Fruit fly (Drosophila melanogaster) whole organism, wandering third instar larva: ENCODE measurements around the gene Cpsf5.

Source experiments
- Abd-B ChIP-seq: fragments of >200 bp; optimal IDR thresholded peaks from 2 replicates; lab custom pipeline; 2017; ENCODE audit warnings: missing biosample characterization, missing genetic modification characterization
- CG32264 ChIP-seq: fragments of 200-800 bp; sonication (Bioruptor generic); optimal IDR thresholded peaks from 2 replicates; lab custom pipeline; 2016; ENCODE audit warnings: missing biosample characterization, missing genetic modification characterization
- CG9705 ChIP-seq: fragments of 200-800 bp; sonication (Bioruptor generic); optimal IDR thresholded peaks from 2 replicates; lab custom pipeline; 2018; ENCODE audit warnings: missing biosample characterization, mild to moderate bottlenecking, missing genetic modification characterization
- Dif ChIP-seq: fragments of 200-275, 200-300 bp; sonication (Bioruptor generic); optimal IDR thresholded peaks from 2 replicates; lab custom pipeline; 2018; ENCODE audit warnings: missing biosample characterization, missing genetic modification characterization; ENCODE audit not compliant: partially characterized antibody
- GATAd ChIP-seq: sonication (Bioruptor generic); optimal IDR thresholded peaks from 2 replicates; lab custom pipeline; 2016; ENCODE audit warnings: missing biosample characterization, missing genetic modification characterization
- HLH106 ChIP-seq: fragments of 200-800 bp; optimal IDR thresholded peaks from 3 replicates; lab custom pipeline; 2019; ENCODE audit warnings: missing biosample characterization, mild to moderate bottlenecking, missing genetic modification characterization, moderate library complexity
- Hnf4 ChIP-seq: fragments of 200-800 bp; sonication (Bioruptor generic); optimal IDR thresholded peaks from 2 replicates; lab custom pipeline; 2016; ENCODE audit warnings: missing biosample characterization, mild to moderate bottlenecking, missing genetic modification characterization
- Jra ChIP-seq: sonication (Bioruptor generic); optimal IDR thresholded peaks from 2 replicates; lab custom pipeline; 2016; ENCODE audit warnings: missing biosample characterization, missing genetic modification characterization
- Mio ChIP-seq: sonication (Bioruptor generic); optimal IDR thresholded peaks from 2 replicates; lab custom pipeline; 2016; ENCODE audit warnings: missing biosample characterization, missing genetic modification characterization
- N ChIP-seq: fragments of >200 bp; optimal IDR thresholded peaks from 2 replicates; lab custom pipeline; 2018; ENCODE audit warnings: missing biosample characterization, missing external identifiers, missing genetic modification characterization
- OdsH ChIP-seq: fragments of 200-800 bp; sonication (Bioruptor generic); optimal IDR thresholded peaks from 2 replicates; lab custom pipeline; 2016; ENCODE audit warnings: missing biosample characterization, mild to moderate bottlenecking, missing genetic modification characterization
- Rel ChIP-seq, 2 experiments: fragments of 200-800 bp; sonication (Bioruptor generic) in 1 of 2; optimal IDR thresholded peaks; 2 replicates in 1 of 2; 3 replicates in 1 of 2; lab custom pipeline; 2016 to 2019; ENCODE audit warnings: mild to moderate bottlenecking in 2 of 2, missing biosample characterization in 2 of 2, missing genetic modification characterization in 2 of 2, moderate library complexity in 1 of 2
- Sp1 ChIP-seq: fragments of 200-800 bp; sonication (Bioruptor generic); optimal IDR thresholded peaks from 3 replicates; lab custom pipeline; 2019; ENCODE audit warnings: missing biosample characterization, mild to moderate bottlenecking, missing genetic modification characterization, moderate library complexity
- br ChIP-seq: fragments of 200-800 bp; sonication (Bioruptor generic); optimal IDR thresholded peaks from 2 replicates; lab custom pipeline; 2016; ENCODE audit warnings: missing biosample characterization, missing genetic modification characterization
- brk ChIP-seq: fragments of 200-800 bp; sonication (Bioruptor generic); optimal IDR thresholded peaks from 2 replicates; lab custom pipeline; 2016; ENCODE audit warnings: missing biosample characterization, mild to moderate bottlenecking, missing genetic modification characterization
- dl ChIP-seq, 2 experiments: fragments of 175-275, 200-275 bp in 1 of 2; fragments of 200-275 bp in 1 of 2; sonication (Bioruptor generic); optimal IDR thresholded peaks; lab custom pipeline; 2018; ENCODE audit warnings: mild to moderate bottlenecking in 2 of 2, missing biosample characterization in 2 of 2, missing genetic modification characterization in 2 of 2, moderate library complexity in 2 of 2; ENCODE audit not compliant: partially characterized antibody in 2 of 2, insufficient read depth in 1 of 2
- dmrt93B ChIP-seq: fragments of 200-800 bp; sonication (Bioruptor generic); optimal IDR thresholded peaks from 2 replicates; lab custom pipeline; 2018; ENCODE audit warnings: missing biosample characterization, mild to moderate bottlenecking, missing genetic modification characterization
- dsf ChIP-seq: sonication (Bioruptor generic); optimal IDR thresholded peaks from 2 replicates; lab custom pipeline; 2016; ENCODE audit warnings: missing biosample characterization, missing genetic modification characterization, borderline replicate concordance
- ey ChIP-seq: fragments of 200-800 bp; sonication (Bioruptor generic); optimal IDR thresholded peaks from 2 replicates; lab custom pipeline; 2016; ENCODE audit warnings: missing biosample characterization, missing genetic modification characterization
- foxo ChIP-seq, 2 experiments: fragments of 200-800 bp; sonication (Bioruptor generic); optimal IDR thresholded peaks; 2 replicates in 1 of 2; 3 replicates in 1 of 2; lab custom pipeline; 2016 to 2017; ENCODE audit warnings: missing biosample characterization in 2 of 2, missing genetic modification characterization in 2 of 2
- fru ChIP-seq: fragments of 200-800 bp; sonication (Bioruptor generic); optimal IDR thresholded peaks from 3 replicates; lab custom pipeline; 2016; ENCODE audit warnings: missing biosample characterization, mild to moderate bottlenecking, missing genetic modification characterization
- h ChIP-seq: fragments of 200-800 bp; sonication (Bioruptor generic); optimal IDR thresholded peaks from 3 replicates; lab custom pipeline; 2016; ENCODE audit warnings: missing biosample characterization, mild to moderate bottlenecking, missing genetic modification characterization
- jim ChIP-seq: fragments of 175-275, 200-325 bp; sonication (Bioruptor generic); optimal IDR thresholded peaks from 2 replicates; lab custom pipeline; 2016; ENCODE audit warnings: missing biosample characterization, mild to moderate bottlenecking, missing genetic modification characterization
- lola ChIP-seq: fragments of >200 bp; optimal IDR thresholded peaks from 2 replicates; lab custom pipeline; 2017; ENCODE audit warnings: missing biosample characterization, missing genetic modification characterization
- psq ChIP-seq: fragments of 200-800 bp; sonication (Bioruptor generic); optimal IDR thresholded peaks from 3 replicates; lab custom pipeline; 2017; ENCODE audit warnings: missing biosample characterization, mild to moderate bottlenecking, missing genetic modification characterization, moderate library complexity
- rgr ChIP-seq: fragments of 200-800 bp; sonication (Bioruptor generic); optimal IDR thresholded peaks from 3 replicates; lab custom pipeline; 2016; ENCODE audit warnings: missing biosample characterization, mild to moderate bottlenecking, missing genetic modification characterization
- sage ChIP-seq: fragments of 200-800 bp; sonication (Bioruptor generic); optimal IDR thresholded peaks from 2 replicates; lab custom pipeline; 2016; ENCODE audit warnings: missing biosample characterization, mild to moderate bottlenecking, missing genetic modification characterization
- sv ChIP-seq: fragments of 200-800 bp; sonication (Bioruptor generic); optimal IDR thresholded peaks from 3 replicates; lab custom pipeline; 2016; ENCODE audit warnings: missing biosample characterization, missing genetic modification characterization
- tai ChIP-seq: sonication (Bioruptor generic); optimal IDR thresholded peaks from 2 replicates; lab custom pipeline; 2016; ENCODE audit warnings: missing biosample characterization, missing genetic modification characterization
- usp ChIP-seq: fragments of >200 bp; optimal IDR thresholded peaks from 2 replicates; lab custom pipeline; 2017; ENCODE audit warnings: missing biosample characterization, missing genetic modification characterization
- woc ChIP-seq: sonication (Bioruptor generic); optimal IDR thresholded peaks from 2 replicates; lab custom pipeline; 2016; ENCODE audit warnings: missing biosample characterization, mild to moderate bottlenecking, missing genetic modification characterization

Gene Cpsf5

dm6 chr3L:9367431-9367867 is 43.4 kb upstream of the Cpsf5 start:
- no peak for TF ChIP-seq jim
- TF ChIP-seq lola, result no peak
- TF ChIP-seq woc (GFP tag; lab: Kevin White, UChicago), result no peak
- TF ChIP-seq psq (GFP tag; lab: Kevin White, UChicago), result no peak
- TF ChIP-seq foxo (GFP tag; optimal IDR thresholded peaks at IDR 0.05; lab: Kevin White, UChicago), result no peak
- TF ChIP-seq Sp1 (GFP tag; lab: Kevin White, UChicago), result peak; percentile 22
- no peak for TF ChIP-seq GATAd (GFP tag; lab: Kevin White, UChicago)
- TF ChIP-seq Rel (GFP tag; optimal IDR thresholded peaks at IDR 0.05; lab: Kevin White, UChicago), result no peak
- TF ChIP-seq Rel (tag; optimal IDR thresholded peaks at IDR 0.05; lab: Kevin White, UChicago), result peak; percentile 88

- TF ChIP-seq Jra, result no peak
- TF ChIP-seq sv (GFP tag; lab: Kevin White, UChicago), result no peak
- no peak for TF ChIP-seq woc (GFP tag; lab: Kevin White, UChicago)
- TF ChIP-seq h (GFP tag; lab: Kevin White, UChicago), result no peak
- TF ChIP-seq lola, result no peak
- TF ChIP-seq ey (GFP tag; lab: Kevin White, UChicago), result no peak
- no peak for TF ChIP-seq dmrt93B
- no peak for TF ChIP-seq Rel (GFP tag; optimal IDR thresholded peaks at IDR 0.05; lab: Kevin White, UChicago)
- no peak for TF ChIP-seq Rel (tag; optimal IDR thresholded peaks at IDR 0.05; lab: Kevin White, UChicago)
- no peak for TF ChIP-seq CG9705 (GFP tag; lab: Kevin White, UChicago)
- no peak for TF ChIP-seq Mio (GFP tag; lab: Kevin White, UChicago)
- TF ChIP-seq GATAd (GFP tag; lab: Kevin White, UChicago), result no peak
- no peak for TF ChIP-seq HLH106
- TF ChIP-seq usp (GFP tag; lab: Kevin White, UChicago), result no peak
- no peak for TF ChIP-seq jim
- TF ChIP-seq Dif (GFP tag; lab: Kevin White, UChicago), result no peak
- TF ChIP-seq tai (GFP tag; lab: Kevin White, UChicago), result no peak
- TF ChIP-seq foxo (GFP tag; optimal IDR thresholded peaks at IDR 0.05; lab: Kevin White, UChicago), result no peak
- TF ChIP-seq CG32264 (GFP tag; lab: Kevin White, UChicago), result no peak
- no peak for TF ChIP-seq rgr (GFP tag; lab: Kevin White, UChicago)
- TF ChIP-seq, all 38 proteins: peak for 0
These were observed 42.2 kb upstream of the Cpsf5 start for dm6 chr3L:9368665-9369064.

- peak; percentile 40 for TF ChIP-seq h (GFP tag; lab: Kevin White, UChicago)
- peak; percentile 20 for TF ChIP-seq br (GFP tag; lab: Kevin White, UChicago)
- peak; percentile 23 for TF ChIP-seq ey (GFP tag; lab: Kevin White, UChicago)
- peak; percentile 51 for TF ChIP-seq Jra
- peak; percentile 32 for TF ChIP-seq dsf
- no peak for TF ChIP-seq dl (GFP tag; optimal IDR thresholded peaks at IDR 0.05; lab: Kevin White, UChicago; ENCODE audit: insufficient read depth in 1 of 2, partially characterized antibody in 2 of 2)
- peak; percentile 61 for TF ChIP-seq woc (GFP tag; lab: Kevin White, UChicago)
- TF ChIP-seq Dif (GFP tag; lab: Kevin White, UChicago), result no peak
- TF ChIP-seq Rel (GFP tag; optimal IDR thresholded peaks at IDR 0.05; lab: Kevin White, UChicago), result no peak
- TF ChIP-seq Rel (tag; optimal IDR thresholded peaks at IDR 0.05; lab: Kevin White, UChicago), result peak; percentile 58
- no peak for TF ChIP-seq tai (GFP tag; lab: Kevin White, UChicago)
- no peak for TF ChIP-seq Abd-B
- peak; percentile 54 for TF ChIP-seq Sp1 (GFP tag; lab: Kevin White, UChicago)
- TF ChIP-seq rgr (GFP tag; lab: Kevin White, UChicago), result peak; percentile 43
- TF ChIP-seq psq (GFP tag; lab: Kevin White, UChicago), result peak; percentile 39
- TF ChIP-seq N (GFP tag; lab: Kevin White, UChicago), result no peak
- peak; percentile 43 for TF ChIP-seq OdsH (GFP tag; lab: Kevin White, UChicago)
- TF ChIP-seq fru (GFP tag; lab: Kevin White, UChicago), result no peak
- peak; percentile 68 for TF ChIP-seq Hnf4 (GFP tag; lab: Kevin White, UChicago)
- peak; percentile 30 for TF ChIP-seq sage (GFP tag; lab: Kevin White, UChicago)
- TF ChIP-seq sv (GFP tag; lab: Kevin White, UChicago), result peak; percentile 43
- TF ChIP-seq HLH106, result peak; percentile 56
- peak in 1 of 2 experiments; percentile 66 for TF ChIP-seq foxo (GFP tag; optimal IDR thresholded peaks at IDR 0.05; lab: Kevin White, UChicago)
- TF ChIP-seq brk (GFP tag; lab: Kevin White, UChicago), result peak; percentile 61
- no peak for TF ChIP-seq lola
These were observed 39.9 kb upstream of the Cpsf5 start, which contains the start of gene Fdx1 for dm6 chr3L:9370907-9371365. Fdx1 (minus strand) TSS chr3L:9371238.
